5 fruit fly cellular contexts compared by ENCODE assay signal in the genomic region with DNA sequence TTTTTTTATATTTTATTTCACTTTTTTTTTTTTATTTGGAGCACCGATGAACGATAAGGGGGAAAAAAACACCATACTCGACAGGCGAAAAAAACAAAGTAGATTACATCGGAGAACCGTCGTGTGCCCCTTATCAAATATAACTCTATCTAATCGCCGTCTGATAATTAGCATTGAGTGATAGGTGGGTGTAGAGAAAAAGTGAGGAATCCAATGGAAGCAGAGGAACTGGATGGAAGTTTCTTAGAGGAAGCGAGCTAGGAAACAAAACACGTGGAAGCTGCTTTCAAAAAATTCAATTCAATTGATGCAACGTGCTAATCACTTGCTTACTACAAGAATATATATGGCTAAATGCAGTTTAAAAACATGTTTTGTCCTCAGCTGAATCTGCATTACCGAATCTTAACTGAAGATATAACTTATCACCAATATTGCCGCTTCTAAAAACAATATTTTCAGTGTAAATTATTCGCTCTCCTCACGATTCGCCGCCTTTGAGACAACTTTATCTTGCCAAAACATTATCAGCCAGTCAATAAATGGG.
TF ChIP-seq lines count a peak whose summit lies in the region.

No protein-coding gene starts in this region.

- no peak for TF ChIP-seq CTCF in whole organism, embryonic (GFP tag; optimal IDR thresholded peaks at IDR 0.05; lab: Kevin White, UChicago)

TF ChIP-seq in whole organism, adult, 20 proteins besides CTCF, POLR2A, EP300 and RAD21:
- no peak for TF ChIP-seq cnc (optimal IDR thresholded peaks at IDR 0.05; lab: Kevin White, UChicago)
- peak; percentile 5 for TF ChIP-seq CG11617 (GFP tag; optimal IDR thresholded peaks at IDR 0.05; lab: Kevin White, UChicago)
- TF ChIP-seq cic (GFP tag; optimal IDR thresholded peaks at IDR 0.05; lab: Kevin White, UChicago) = peak; percentile 59
- no peak for TF ChIP-seq ovo (GFP tag; optimal IDR thresholded peaks at IDR 0.05; lab: Kevin White, UChicago)
- peak; percentile 63 for TF ChIP-seq CG12768 (GFP tag; optimal IDR thresholded peaks at IDR 0.05; lab: Kevin White, UChicago)
- no peak for TF ChIP-seq bab1 (GFP tag; optimal IDR thresholded peaks at IDR 0.05; lab: Kevin White, UChicago)
- no peak for TF ChIP-seq CG14711 (tag; optimal IDR thresholded peaks at IDR 0.05; lab: Kevin White, UChicago)
- TF ChIP-seq kay (GFP tag; lab: Kevin White, UChicago; ENCODE audit: borderline replicate concordance) = peak; percentile 57
- TF ChIP-seq CG33017 (tag; optimal IDR thresholded peaks at IDR 0.05; lab: Kevin White, UChicago) = peak; percentile 62
- peak; percentile 28 for TF ChIP-seq CG5204 (GFP tag; optimal IDR thresholded peaks at IDR 0.05; lab: Kevin White, UChicago)

TF ChIP-seq in whole organism, embryonic, 481 proteins besides CTCF, POLR2A, EP300 and RAD21 (continues in another document):
- TF ChIP-seq kah (GFP tag; optimal IDR thresholded peaks at IDR 0.05; lab: Kevin White, UChicago) (no peak), CG17912 (GFP tag; optimal IDR thresholded peaks at IDR 0.05; lab: Kevin White, UChicago) (no peak), ham (GFP tag; IDR thresholded peaks at IDR 0.05; lab: Robert Waterston, UW) (no peak), CG2875 (GFP tag; optimal IDR thresholded peaks at IDR 0.05; lab: Kevin White, UChicago) (no peak), dimm (GFP tag; IDR thresholded peaks at IDR 0.05; lab: Robert Waterston, UW) (no peak), jumu (GFP tag; optimal IDR thresholded peaks at IDR 0.05; lab: Kevin White, UChicago) (no peak), HLH54F (GFP tag; optimal IDR thresholded peaks at IDR 0.05; lab: Kevin White, UChicago) (no peak), gem (tag; optimal IDR thresholded peaks at IDR 0.05; lab: Kevin White, UChicago) (peak; percentile 22), HLH3B (GFP tag; IDR thresholded peaks at IDR 0.05; lab: Robert Waterston, UW) (no peak), wek (GFP tag; optimal IDR thresholded peaks at IDR 0.05; lab: Kevin White, UChicago) (no peak), pita (GFP tag; optimal IDR thresholded peaks at IDR 0.05; lab: Kevin White, UChicago) (no peak), row (GFP tag; IDR thresholded peaks at IDR 0.05; lab: Robert Waterston, UW) (peak; percentile 14; the same call in 1 of the 3 replicates), CG18599 (GFP tag; optimal IDR thresholded peaks at IDR 0.05; lab: Kevin White, UChicago) (peak; percentile 59), croc (GFP tag; conservative IDR thresholded peaks at IDR 0.05; lab: Robert Waterston, UW) (no peak), pnt (GFP tag; optimal IDR thresholded peaks at IDR 0.05; lab: Kevin White, UChicago) (no peak), zfh2 (GFP tag; optimal IDR thresholded peaks at IDR 0.05; lab: Kevin White, UChicago) (peak; percentile 17), grau (tag; optimal IDR thresholded peaks at IDR 0.05; lab: Kevin White, UChicago) (peak; percentile 31), CG8388 (GFP tag; optimal IDR thresholded peaks at IDR 0.05; lab: Kevin White, UChicago) (no peak), al (GFP tag; IDR thresholded peaks at IDR 0.05; lab: Robert Waterston, UW) (no peak), gsb (GFP tag; IDR thresholded peaks at IDR 0.05; lab: Robert Waterston, UW) (no peak)

TF ChIP-seq in whole organism, prepupa, 60 proteins besides CTCF, POLR2A, EP300 and RAD21 (continues in another document):
- peak; percentile 15 for TF ChIP-seq Sox102F (GFP tag; optimal IDR thresholded peaks at IDR 0.05; lab: Kevin White, UChicago)
- TF ChIP-seq Eip93F (GFP tag; optimal IDR thresholded peaks at IDR 0.05; lab: Kevin White, UChicago) = no peak
- peak; percentile 21 for TF ChIP-seq CG31627 (GFP tag; optimal IDR thresholded peaks at IDR 0.05; lab: Kevin White, UChicago)
- peak; percentile 71 for TF ChIP-seq svp (GFP tag; lab: Kevin White, UChicago)
- peak; percentile 51 for TF ChIP-seq Eip78C (GFP tag; lab: Kevin White, UChicago)
- peak; percentile 47 for TF ChIP-seq CG6276 (GFP tag; optimal IDR thresholded peaks at IDR 0.05; lab: Kevin White, UChicago)
- no peak for TF ChIP-seq CG11762 (GFP tag; optimal IDR thresholded peaks at IDR 0.05; lab: Kevin White, UChicago; ENCODE audit: insufficient read depth)
- TF ChIP-seq Ets96B (tag; optimal IDR thresholded peaks at IDR 0.05; lab: Kevin White, UChicago) = no peak
- TF ChIP-seq CG6163 (GFP tag; IDR thresholded peaks at IDR 0.05; lab: Robert Waterston, UW) = 0 out of 3 replicates have a peak, but pooled peaks have one; percentile 25
- no peak for TF ChIP-seq CG11902 (GFP tag; optimal IDR thresholded peaks at IDR 0.05; lab: Kevin White, UChicago)
- no peak for TF ChIP-seq CG10669 (GFP tag; optimal IDR thresholded peaks at IDR 0.05; lab: Kevin White, UChicago)
- TF ChIP-seq spab (GFP tag; optimal IDR thresholded peaks at IDR 0.05; lab: Kevin White, UChicago) = no peak
- peak; percentile 4 for TF ChIP-seq Hr39 (GFP tag; optimal IDR thresholded peaks at IDR 0.05; lab: Kevin White, UChicago)
- TF ChIP-seq CG6854 (GFP tag; optimal IDR thresholded peaks at IDR 0.05; lab: Kevin White, UChicago) = peak; percentile 1
- no peak for TF ChIP-seq dac (GFP tag; optimal IDR thresholded peaks at IDR 0.05; lab: Kevin White, UChicago)
- TF ChIP-seq Sox14 (GFP tag; optimal IDR thresholded peaks at IDR 0.05; lab: Kevin White, UChicago) = peak; percentile 5
- TF ChIP-seq CG9139 (GFP tag; optimal IDR thresholded peaks at IDR 0.05; lab: Kevin White, UChicago) = no peak
- TF ChIP-seq topi (GFP tag; optimal IDR thresholded peaks at IDR 0.05; lab: Kevin White, UChicago) = no peak
- TF ChIP-seq CG11294 (GFP tag; IDR thresholded peaks at IDR 0.05; lab: Robert Waterston, UW) = no peak
- TF ChIP-seq vri (GFP tag; optimal IDR thresholded peaks at IDR 0.05; lab: Kevin White, UChicago) = peak; percentile 78

TF ChIP-seq in whole organism, pupa, 21 proteins besides CTCF, POLR2A, EP300 and RAD21:
- TF ChIP-seq CG12605 (GFP tag; IDR thresholded peaks at IDR 0.05; lab: Robert Waterston, UW) (peak; percentile 73; the same call in 1 of the 2 replicates), Snoo (tag; optimal IDR thresholded peaks at IDR 0.05; lab: Kevin White, UChicago) (peak; percentile 16), CG9948 (tag; optimal IDR thresholded peaks at IDR 0.05; lab: Kevin White, UChicago) (no peak), CG8301 (tag; optimal IDR thresholded peaks at IDR 0.05; lab: Kevin White, UChicago) (no peak), CG4496 (GFP tag; IDR thresholded peaks at IDR 0.05; lab: Robert Waterston, UW) (peak; percentile 35; the same call in 1 of the 3 replicates), EcR (GFP tag; optimal IDR thresholded peaks at IDR 0.05; lab: Kevin White, UChicago) (no peak), rn (GFP tag; IDR thresholded peaks at IDR 0.05; lab: Robert Waterston, UW) (no peak), Pif1A (GFP tag; optimal IDR thresholded peaks at IDR 0.05; lab: Kevin White, UChicago) (no peak)

TF ChIP-seq in whole organism, wandering third instar larva, 38 proteins besides CTCF, POLR2A, EP300 and RAD21 (continues in another document):
- no peak for TF ChIP-seq pan (optimal IDR thresholded peaks at IDR 0.05; lab: Kevin White, UChicago)
- peak; percentile 48 for TF ChIP-seq fru (GFP tag; optimal IDR thresholded peaks at IDR 0.05; lab: Kevin White, UChicago)
- peak; percentile 45 for TF ChIP-seq ey (GFP tag; optimal IDR thresholded peaks at IDR 0.05; lab: Kevin White, UChicago)
- no peak for TF ChIP-seq GATAd (GFP tag; optimal IDR thresholded peaks at IDR 0.05; lab: Kevin White, UChicago)
- no peak for TF ChIP-seq woc (GFP tag; optimal IDR thresholded peaks at IDR 0.05; lab: Kevin White, UChicago)
- no peak for TF ChIP-seq jim (GFP tag; optimal IDR thresholded peaks at IDR 0.05; lab: Kevin White, UChicago)
- TF ChIP-seq rgr (GFP tag; optimal IDR thresholded peaks at IDR 0.05; lab: Kevin White, UChicago) = peak; percentile 50
- TF ChIP-seq tai (GFP tag; optimal IDR thresholded peaks at IDR 0.05; lab: Kevin White, UChicago) = no peak
- no peak for TF ChIP-seq Hr83 (GFP tag; optimal IDR thresholded peaks at IDR 0.05; lab: Kevin White, UChicago; ENCODE audit: poor library complexity, severe bottlenecking)
- TF ChIP-seq dsf (GFP tag; optimal IDR thresholded peaks at IDR 0.05; lab: Kevin White, UChicago; ENCODE audit: borderline replicate concordance) = no peak
- peak; percentile 20 for TF ChIP-seq OdsH (GFP tag; optimal IDR thresholded peaks at IDR 0.05; lab: Kevin White, UChicago)
- TF ChIP-seq brk (GFP tag; optimal IDR thresholded peaks at IDR 0.05; lab: Kevin White, UChicago) = no peak
- peak in 1 of 2 experiments; percentile 53 for TF ChIP-seq foxo (GFP tag; optimal IDR thresholded peaks at IDR 0.05; lab: Kevin White, UChicago)
- no peak for TF ChIP-seq Mio (GFP tag; optimal IDR thresholded peaks at IDR 0.05; lab: Kevin White, UChicago)
- TF ChIP-seq Dfd (GFP tag; optimal IDR thresholded peaks at IDR 0.05; lab: Kevin White, UChicago) = peak; percentile 12
- peak; percentile 37 for TF ChIP-seq br (GFP tag; optimal IDR thresholded peaks at IDR 0.05; lab: Kevin White, UChicago)
- TF ChIP-seq Dif (GFP tag; optimal IDR thresholded peaks at IDR 0.05; lab: Kevin White, UChicago; ENCODE audit: partially characterized antibody) = no peak
- TF ChIP-seq Abd-B (GFP tag; optimal IDR thresholded peaks at IDR 0.05; lab: Kevin White, UChicago) = no peak
- no peak for TF ChIP-seq sv (GFP tag; optimal IDR thresholded peaks at IDR 0.05; lab: Kevin White, UChicago)
- no peak for TF ChIP-seq N (GFP tag; optimal IDR thresholded peaks at IDR 0.05; lab: Kevin White, UChicago)
- TF ChIP-seq Sp1 (GFP tag; optimal IDR thresholded peaks at IDR 0.05; lab: Kevin White, UChicago) = peak; percentile 51
- TF ChIP-seq CG32264 (GFP tag; optimal IDR thresholded peaks at IDR 0.05; lab: Kevin White, UChicago) = no peak
- peak; percentile 27 for TF ChIP-seq HLH106 (tag; optimal IDR thresholded peaks at IDR 0.05; lab: Kevin White, UChicago)
- peak; percentile 95 for TF ChIP-seq CrebA (GFP tag; optimal IDR thresholded peaks at IDR 0.05; lab: Kevin White, UChicago; ENCODE audit: borderline replicate concordance)
- TF ChIP-seq CG9705 (GFP tag; optimal IDR thresholded peaks at IDR 0.05; lab: Kevin White, UChicago) = no peak
- no peak for TF ChIP-seq Myc (optimal IDR thresholded peaks at IDR 0.05; lab: Kevin White, UChicago)
- no peak for TF ChIP-seq Hr78 (GFP tag; optimal IDR thresholded peaks at IDR 0.05; lab: Kevin White, UChicago)
- TF ChIP-seq h (GFP tag; optimal IDR thresholded peaks at IDR 0.05; lab: Kevin White, UChicago) = peak; percentile 94
- no peak for TF ChIP-seq Vsx2 (GFP tag; optimal IDR thresholded peaks at IDR 0.05; lab: Kevin White, UChicago; ENCODE audit: partially characterized antibody)
- no peak for TF ChIP-seq lola (GFP tag; optimal IDR thresholded peaks at IDR 0.05; lab: Kevin White, UChicago)
- peak; percentile 38 for TF ChIP-seq psq (GFP tag; optimal IDR thresholded peaks at IDR 0.05; lab: Kevin White, UChicago)
- peak; percentile 84 for TF ChIP-seq Rel (GFP tag; optimal IDR thresholded peaks at IDR 0.05; lab: Kevin White, UChicago)
- TF ChIP-seq Rel (tag; optimal IDR thresholded peaks at IDR 0.05; lab: Kevin White, UChicago) = peak; percentile 67
- TF ChIP-seq sage (GFP tag; optimal IDR thresholded peaks at IDR 0.05; lab: Kevin White, UChicago) = peak; percentile 66
